Worm (Caenorhabditis elegans): Measurements from ENCODE around the gene R05G6.3.

The R05G6.3 gene

ce11 chrIV:7505866-7506488 is 10.4 kb upstream of the R05G6.3 start (continued):
- TF ChIP-seq F10E7.11 (tag; optimal IDR thresholded peaks at IDR 0.05): peak; percentile 36
- TF ChIP-seq F49E8.2 (tag; optimal IDR thresholded peaks at IDR 0.05; ENCODE audit: insufficient read depth): peak; percentile 59
- TF ChIP-seq snpc-4 (GFP tag; optimal IDR thresholded peaks at IDR 0.05): no peak
- peak in 2 of 4 experiments; percentile 35 to 47 for TF ChIP-seq snpc-4 (tag; optimal IDR thresholded peaks at IDR 0.05)
- TF ChIP-seq cebp-1 (GFP tag; IDR thresholded peaks at IDR 0.05): no peak
- TF ChIP-seq cebp-1 (tag; optimal IDR thresholded peaks at IDR 0.05): peak; percentile 65
- no peak for TF ChIP-seq ceh-58 (GFP tag; IDR thresholded peaks at IDR 0.05)
- TF ChIP-seq madf-6 (GFP tag; IDR thresholded peaks at IDR 0.05): peak; percentile 48
- peak; percentile 15 for TF ChIP-seq mes-4 (tag; optimal IDR thresholded peaks at IDR 0.05)
- TF ChIP-seq xnd-1 (tag; optimal IDR thresholded peaks at IDR 0.05): no peak
- TF ChIP-seq ceh-40 (GFP tag; IDR thresholded peaks at IDR 0.05): no peak
- peak; percentile 67 for TF ChIP-seq ZK185.1 (tag; optimal IDR thresholded peaks at IDR 0.05; ENCODE audit: poor library complexity, severe bottlenecking)
- TF ChIP-seq F39B2.1 (GFP tag; IDR thresholded peaks at IDR 0.05): 0 out of 2 replicates have a peak, but pooled peaks have one; percentile 40
- TF ChIP-seq F33H1.4 (GFP tag; IDR thresholded peaks at IDR 0.05): peak; percentile 20; the same call in 1 of the 2 replicates
- TF ChIP-seq hlh-12 (tag; optimal IDR thresholded peaks at IDR 0.05): no peak
- peak; percentile 67 for TF ChIP-seq hsf-1 (GFP tag; IDR thresholded peaks at IDR 0.05)
- TF ChIP-seq K11D2.4 (GFP tag; IDR thresholded peaks at IDR 0.05): no peak
- no peak for TF ChIP-seq rpc-1 (optimal IDR thresholded peaks at IDR 0.05)
- no peak for TF ChIP-seq rpc-1 (tag; optimal IDR thresholded peaks at IDR 0.05)
- TF ChIP-seq nfyb-1 (GFP tag; IDR thresholded peaks at IDR 0.05): 0 out of 2 replicates have a peak, but pooled peaks have one; percentile 42
- no peak for TF ChIP-seq tbx-9 (tag; optimal IDR thresholded peaks at IDR 0.05; ENCODE audit: borderline replicate concordance)
- TF ChIP-seq F55B11.4 (tag; optimal IDR thresholded peaks at IDR 0.05; ENCODE audit: borderline replicate concordance, insufficient read depth): no peak
- no peak for TF ChIP-seq dpl-1 (GFP tag; optimal IDR thresholded peaks at IDR 0.05)
- peak; percentile 10 for TF ChIP-seq ztf-26 (tag; optimal IDR thresholded peaks at IDR 0.05)
- TF ChIP-seq ztf-28 (GFP tag; IDR thresholded peaks at IDR 0.05): no peak
- TF ChIP-seq attf-3 (GFP tag; conservative IDR thresholded peaks at IDR 0.05): peak; percentile 25; the same call in 1 of the 2 replicates
- TF ChIP-seq athp-1 (tag; optimal IDR thresholded peaks at IDR 0.05): peak; percentile 52
- peak; percentile 52 for TF ChIP-seq madf-10 (tag; optimal IDR thresholded peaks at IDR 0.05)
- peak; percentile 43 for TF ChIP-seq F57C9.4 (tag; optimal IDR thresholded peaks at IDR 0.05)
- TF ChIP-seq B0261.1 (tag; optimal IDR thresholded peaks at IDR 0.05): no peak
- TF ChIP-seq nfya-1 (tag; optimal IDR thresholded peaks at IDR 0.05; ENCODE audit: borderline replicate concordance, insufficient read depth): no peak
- no peak for TF ChIP-seq ztf-6 (GFP tag; IDR thresholded peaks at IDR 0.05)
- no peak for TF ChIP-seq B0019.2 (GFP tag; conservative IDR thresholded peaks at IDR 0.05)
- TF ChIP-seq bed-1 (GFP tag; IDR thresholded peaks at IDR 0.05): no peak
- no peak for TF ChIP-seq Y53F4B.3 (GFP tag; IDR thresholded peaks at IDR 0.05)
- no peak for TF ChIP-seq lsy-27 (tag; optimal IDR thresholded peaks at IDR 0.05; ENCODE audit: borderline replicate concordance, insufficient read depth)
- peak; percentile 22 for TF ChIP-seq F52B5.7 (tag; optimal IDR thresholded peaks at IDR 0.05)
- no peak for TF ChIP-seq egl-44 (GFP tag; IDR thresholded peaks at IDR 0.05)
- TF ChIP-seq snpc-3.4 (tag; optimal IDR thresholded peaks at IDR 0.05): peak; percentile 64
- peak; percentile 20 for TF ChIP-seq unc-130 (GFP tag; optimal IDR thresholded peaks at IDR 0.05)
- TF ChIP-seq lag-1 (GFP tag; IDR thresholded peaks at IDR 0.05): no peak
- no peak for TF ChIP-seq aptf-3 (GFP tag; IDR thresholded peaks at IDR 0.05)
- no peak for TF ChIP-seq somi-1 (GFP tag; optimal IDR thresholded peaks at IDR 0.05)
- no peak; the same call in none of the 2 replicates for TF ChIP-seq ekl-4 (GFP tag; IDR thresholded peaks at IDR 0.05)
- peak in 1 of 2 experiments; percentile 18 for TF ChIP-seq rec-8 (tag; optimal IDR thresholded peaks at IDR 0.05)
- TF ChIP-seq lsl-1 (GFP tag; optimal IDR thresholded peaks at IDR 0.05): peak; percentile 11
- TF ChIP-seq pha-4 (tag; optimal IDR thresholded peaks at IDR 0.05): peak; percentile 36
- TF ChIP-seq F57A8.1 (GFP tag; optimal IDR thresholded peaks at IDR 0.05): no peak
